Worm (Caenorhabditis elegans) whole organism, mixed stage, embryonic: ENCODE measurements around the gene T25D3.4.

Source experiments
- ceh-43 ChIP-seq: fragments of 200-800 bp; sonication (Bioruptor generic); optimal IDR thresholded peaks from 2 replicates; lab custom pipeline; 2018; ENCODE audit warnings: mild to moderate bottlenecking, missing genetic modification characterization, moderate library complexity, missing compliant biosample characterization
- nhr-237 ChIP-seq: fragments of 150-350 bp; optimal IDR thresholded peaks from 2 replicates; lab custom pipeline; 2014; ENCODE audit warnings: missing biosample characterization, missing genetic modification characterization
- pha-4 ChIP-seq: fragments of 150-350 bp; optimal IDR thresholded peaks from 2 replicates; lab custom pipeline; 2018; ENCODE audit warnings: missing biosample characterization, missing genetic modification reagents, missing genetic modification characterization
- ztf-11 ChIP-seq: fragments of 150-350 bp; optimal IDR thresholded peaks from 2 replicates; lab custom pipeline; 2014; ENCODE audit warnings: missing biosample characterization, missing genetic modification characterization

DNA sequence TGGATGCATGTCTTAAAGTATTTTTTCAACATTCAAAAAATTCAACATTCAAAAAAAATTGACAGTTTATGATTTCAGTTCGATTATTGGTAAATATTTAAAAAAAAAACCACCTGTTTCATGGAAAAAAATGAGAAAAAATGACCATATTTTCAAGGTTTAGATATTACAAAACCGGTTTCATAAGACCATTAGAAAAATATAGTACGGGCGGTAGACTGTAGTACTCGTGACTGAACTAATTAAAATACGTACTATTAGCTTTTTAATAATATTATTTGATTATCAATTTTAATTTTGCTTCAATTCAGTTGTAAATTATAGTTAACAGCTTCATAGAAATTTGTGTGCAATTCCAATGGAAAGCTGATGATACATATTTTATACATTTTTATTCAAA lies 29.6 kb downstream of the T25D3.4 start:
- TF ChIP-seq ztf-11 (no peak), nhr-237 (tag; lab: Kevin White, UChicago) (no peak), ceh-43 (GFP tag; lab: Kevin White, UChicago) (no peak), pha-4 (tag; lab: Kevin White, UChicago) (no peak)
